Worm (Caenorhabditis elegans) whole organism, late embryonic: ENCODE results near the gene srh-56.

Experiments
- C08G9.2 ChIP-seq: sonication (generic microtip); optimal IDR thresholded peaks from 2 replicates; lab custom pipeline; 2016; ENCODE audit warnings: mild to moderate bottlenecking, missing genetic modification characterization, moderate library complexity, missing compliant biosample characterization
- Y22D7AL.16 ChIP-seq: sonication (generic microtip); optimal IDR thresholded peaks from 2 replicates; lab custom pipeline; 2016; ENCODE audit warnings: missing genetic modification characterization, missing compliant biosample characterization
- ceh-14 ChIP-seq: sonication (generic microtip); optimal IDR thresholded peaks from 2 replicates; lab custom pipeline; 2016; ENCODE audit warnings: missing genotype, missing genetic modification characterization, missing compliant biosample characterization
- ceh-18 ChIP-seq: sonication (generic microtip); optimal IDR thresholded peaks from 2 replicates; lab custom pipeline; 2016; ENCODE audit warnings: missing genetic modification characterization, missing compliant biosample characterization
- ceh-19 ChIP-seq: fragments of 200-800 bp; sonication (Bioruptor generic); optimal IDR thresholded peaks from 2 replicates; lab custom pipeline; 2018; ENCODE audit warnings: mild to moderate bottlenecking, missing genetic modification characterization, missing compliant biosample characterization
- ceh-24 ChIP-seq: sonication (generic microtip); optimal IDR thresholded peaks from 2 replicates; lab custom pipeline; 2016; ENCODE audit warnings: mild to moderate bottlenecking, missing genetic modification characterization, missing compliant biosample characterization
- ceh-31 ChIP-seq: sonication (generic microtip); optimal IDR thresholded peaks from 2 replicates; lab custom pipeline; 2016; ENCODE audit warnings: missing genetic modification characterization, missing compliant biosample characterization
- ceh-34 ChIP-seq: sonication (generic microtip); optimal IDR thresholded peaks from 2 replicates; lab custom pipeline; 2016; ENCODE audit warnings: mild to moderate bottlenecking, missing genetic modification characterization, missing compliant biosample characterization
- ceh-45 ChIP-seq: fragments of 200-800 bp; sonication (Bioruptor generic); IDR thresholded peaks from 2 replicates; pipeline ENCODE4 v1.3.6; 2022; ENCODE audit warnings: missing genetic modification reagents, missing genetic modification characterization, missing compliant biosample characterization
- ceh-48 ChIP-seq: sonication (generic microtip); optimal IDR thresholded peaks from 2 replicates; lab custom pipeline; 2016; ENCODE audit warnings: missing genetic modification characterization, inconsistent platforms, missing compliant biosample characterization
- ceh-6 ChIP-seq: fragments of 200-800 bp; sonication (Bioruptor generic); optimal IDR thresholded peaks from 2 replicates; lab custom pipeline; 2018; ENCODE audit warnings: mild to moderate bottlenecking, missing genetic modification characterization, missing compliant biosample characterization
- che-1 ChIP-seq: sonication (generic microtip); optimal IDR thresholded peaks from 2 replicates; lab custom pipeline; 2016; ENCODE audit warnings: mild to moderate bottlenecking, missing genetic modification characterization, missing compliant biosample characterization
- dmd-4 ChIP-seq: sonication (generic microtip); optimal IDR thresholded peaks from 2 replicates; lab custom pipeline; 2016; ENCODE audit warnings: borderline replicate concordance, missing genetic modification characterization, missing compliant biosample characterization
- elt-2 ChIP-seq: sonication (generic microtip); optimal IDR thresholded peaks from 2 replicates; lab custom pipeline; 2016; ENCODE audit warnings: missing genetic modification reagents, missing genetic modification characterization, missing compliant biosample characterization
- ets-4 ChIP-seq: sonication (generic microtip); optimal IDR thresholded peaks from 2 replicates; lab custom pipeline; 2016; ENCODE audit warnings: missing genetic modification characterization, missing compliant biosample characterization
- fax-1 ChIP-seq: sonication (generic microtip); optimal IDR thresholded peaks from 2 replicates; lab custom pipeline; 2016; ENCODE audit warnings: missing genotype, missing genetic modification characterization, missing compliant biosample characterization
- fkh-10 ChIP-seq: fragments of 150-350 bp; optimal IDR thresholded peaks from 2 replicates; lab custom pipeline; 2014; ENCODE audit warnings: missing biosample characterization, missing genetic modification reagents, missing genetic modification characterization
- gmeb-2 ChIP-seq: sonication (generic microtip); optimal IDR thresholded peaks from 2 replicates; lab custom pipeline; 2016; ENCODE audit warnings: missing genetic modification characterization, inconsistent platforms, missing compliant biosample characterization
- hlh-13 ChIP-seq: fragments of 200-800 bp; sonication (Bioruptor generic); optimal IDR thresholded peaks from 2 replicates; lab custom pipeline; 2018; ENCODE audit warnings: mild to moderate bottlenecking, missing genetic modification characterization, missing compliant biosample characterization
- hlh-15 ChIP-seq: sonication (generic microtip); optimal IDR thresholded peaks from 2 replicates; lab custom pipeline; 2016; ENCODE audit warnings: missing genetic modification characterization, missing compliant biosample characterization
- hlh-6 ChIP-seq: sonication (generic microtip); optimal IDR thresholded peaks from 2 replicates; lab custom pipeline; 2016; ENCODE audit warnings: missing genotype, missing genetic modification characterization, missing compliant biosample characterization
- hlh-8 ChIP-seq: sonication (generic microtip); optimal IDR thresholded peaks from 2 replicates; lab custom pipeline; 2016; ENCODE audit warnings: missing genotype, missing genetic modification characterization, missing compliant biosample characterization
- lim-6 ChIP-seq: sonication (generic microtip); optimal IDR thresholded peaks from 2 replicates; lab custom pipeline; 2016; ENCODE audit warnings: missing genetic modification characterization, missing compliant biosample characterization
- lin-11 ChIP-seq: fragments of 200-800 bp; sonication (Bioruptor generic); optimal IDR thresholded peaks from 2 replicates; lab custom pipeline; 2018; ENCODE audit warnings: mild to moderate bottlenecking, missing genetic modification characterization, missing compliant biosample characterization
- madf-2 ChIP-seq: sonication (generic microtip); optimal IDR thresholded peaks from 2 replicates; lab custom pipeline; 2017; ENCODE audit warnings: missing genetic modification characterization, missing compliant biosample characterization
- mec-3 ChIP-seq: sonication (generic microtip); optimal IDR thresholded peaks from 2 replicates; lab custom pipeline; 2016; ENCODE audit warnings: borderline replicate concordance, missing genetic modification characterization, missing compliant biosample characterization
- nhr-11 ChIP-seq: fragments of 150-350 bp; optimal IDR thresholded peaks from 2 replicates; lab custom pipeline; 2014; ENCODE audit warnings: missing biosample characterization, missing genetic modification characterization
- npax-4 ChIP-seq: sonication (generic microtip); optimal IDR thresholded peaks from 2 replicates; lab custom pipeline; 2016; ENCODE audit warnings: missing genetic modification characterization, missing compliant biosample characterization
- odd-2 ChIP-seq: sonication (generic microtip); optimal IDR thresholded peaks from 2 replicates; lab custom pipeline; 2017; ENCODE audit warnings: antibody characterized with exemption, mild to moderate bottlenecking, missing genetic modification characterization, missing compliant biosample characterization
- pag-3 ChIP-seq: sonication (generic microtip); optimal IDR thresholded peaks from 2 replicates; lab custom pipeline; 2016; ENCODE audit warnings: missing compliant biosample characterization, missing genetic modification characterization, borderline replicate concordance
- pha-2 ChIP-seq: sonication (generic microtip); optimal IDR thresholded peaks from 2 replicates; lab custom pipeline; 2017; ENCODE audit warnings: mild to moderate bottlenecking, missing genetic modification characterization, missing compliant biosample characterization
- rnt-1 ChIP-seq: sonication (generic microtip); optimal IDR thresholded peaks from 2 replicates; lab custom pipeline; 2016; ENCODE audit warnings: missing genetic modification characterization, missing compliant biosample characterization
- sdc-2 ChIP-seq: sonication (generic microtip); optimal IDR thresholded peaks from 2 replicates; lab custom pipeline; 2016; ENCODE audit warnings: missing genotype, missing genetic modification characterization, missing compliant biosample characterization
- sox-2 ChIP-seq: fragments of 200-800 bp; sonication (Bioruptor generic); IDR thresholded peaks from 2 replicates; pipeline ENCODE4 v1.3.6; 2022; ENCODE audit warnings: missing genetic modification reagents, missing genetic modification characterization, missing compliant biosample characterization
- tbx-2 ChIP-seq: sonication (generic microtip); optimal IDR thresholded peaks from 2 replicates; lab custom pipeline; 2016; ENCODE audit warnings: missing genetic modification characterization, missing compliant biosample characterization
- ttx-3 ChIP-seq: sonication (generic microtip); optimal IDR thresholded peaks from 2 replicates; lab custom pipeline; 2016; ENCODE audit warnings: missing genetic modification reagents, missing genetic modification characterization, missing compliant biosample characterization
- unc-55 ChIP-seq: sonication (generic microtip); optimal IDR thresholded peaks from 2 replicates; lab custom pipeline; 2017; ENCODE audit warnings: missing biosample characterization, missing genetic modification reagents, missing genetic modification characterization
- zip-5 ChIP-seq: sonication (generic microtip); optimal IDR thresholded peaks from 2 replicates; lab custom pipeline; 2016; ENCODE audit warnings: missing genetic modification characterization, missing compliant biosample characterization

srh-56 gene

DNA sequence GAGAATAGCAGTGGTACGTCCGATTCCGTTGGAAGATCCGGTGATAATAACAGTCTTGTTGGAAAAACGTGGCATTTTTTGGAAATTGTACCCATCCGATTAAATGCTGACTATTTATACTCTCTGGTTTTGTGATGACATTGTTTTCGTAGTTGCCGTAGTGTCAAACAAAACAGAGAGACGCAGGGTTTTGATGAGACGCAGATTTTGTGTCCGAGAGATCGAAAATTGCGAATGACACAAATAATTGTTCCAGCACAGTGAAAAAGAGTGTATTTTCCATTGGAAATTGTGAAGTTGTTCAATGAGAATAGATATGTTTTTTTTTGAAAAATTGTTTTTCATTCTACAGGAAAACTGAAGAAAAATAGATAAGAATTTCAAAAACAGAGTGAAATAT, 8.6 kb upstream of the srh-56 start, which contains the start of gene R05D8.7:
Gene R05D8.7, minus strand, starts transcription at position 104 of the 400 bp plus-strand sequence.
- TF ChIP-seq ceh-31 (tag; lab: Kevin White, UChicago), result no peak
- TF ChIP-seq ceh-34 (tag; lab: Kevin White, UChicago), result no peak

ce11 chrV:2765052-2765451, 6.6 kb upstream of the srh-56 start, which contains the start of gene dhs-14:
Gene dhs-14, minus strand, starts transcription at chrV:2765200.
- TF ChIP-seq ceh-19 (no peak), ceh-14 (tag; lab: Kevin White, UChicago) (no peak), ceh-18 (tag; lab: Kevin White, UChicago) (no peak), che-1 (tag; lab: Kevin White, UChicago) (no peak), Y22D7AL.16 (tag; lab: Kevin White, UChicago) (no peak), ets-4 (tag; lab: Kevin White, UChicago) (no peak), pag-3 (tag; lab: Kevin White, UChicago) (no peak), hlh-6 (tag; lab: Kevin White, UChicago) (no peak), sdc-2 (no peak), hlh-15 (tag; lab: Kevin White, UChicago) (no peak), tbx-2 (tag; lab: Kevin White, UChicago) (no peak), hlh-8 (no peak), ttx-3 (tag; lab: Kevin White, UChicago) (no peak)

DNA sequence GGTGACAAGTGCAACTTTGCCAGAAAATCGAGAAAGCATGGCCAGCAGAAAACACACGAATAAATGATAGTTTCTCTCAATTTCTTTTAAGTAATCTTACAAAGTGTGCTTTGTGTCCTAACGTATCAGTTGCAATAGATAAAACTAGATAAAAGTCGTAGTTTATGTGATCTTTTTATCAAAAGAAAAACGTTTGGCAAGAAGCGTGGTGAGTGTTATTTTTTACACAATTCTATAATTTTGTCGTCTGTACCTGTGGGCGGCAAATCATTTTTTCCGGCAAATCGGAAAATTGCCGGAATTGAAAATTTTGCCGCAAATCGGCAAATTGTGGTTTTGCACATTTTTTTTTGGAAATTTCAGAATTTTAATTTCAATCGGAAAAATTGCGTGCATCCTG, 4.2 kb upstream of the srh-56 start, which contains the start of gene R05D8.9:
Gene R05D8.9, minus strand, starts transcription at position 101 of the 400 bp plus-strand sequence.
- TF ChIP-seq hlh-8, result no peak
- TF ChIP-seq nhr-11 (tag; lab: Kevin White, UChicago), result no peak
- no peak for TF ChIP-seq ceh-24
- TF ChIP-seq fax-1 (tag; lab: Kevin White, UChicago), result no peak
- TF ChIP-seq zip-5 (tag; lab: Kevin White, UChicago), result no peak
- no peak for TF ChIP-seq ceh-34 (tag; lab: Kevin White, UChicago)
- TF ChIP-seq odd-2 (tag; lab: Kevin White, UChicago), result no peak
- TF ChIP-seq ceh-48 (tag; lab: Kevin White, UChicago), result no peak
- TF ChIP-seq ceh-19, result no peak
- TF ChIP-seq ceh-18 (tag; lab: Kevin White, UChicago), result no peak

DNA sequence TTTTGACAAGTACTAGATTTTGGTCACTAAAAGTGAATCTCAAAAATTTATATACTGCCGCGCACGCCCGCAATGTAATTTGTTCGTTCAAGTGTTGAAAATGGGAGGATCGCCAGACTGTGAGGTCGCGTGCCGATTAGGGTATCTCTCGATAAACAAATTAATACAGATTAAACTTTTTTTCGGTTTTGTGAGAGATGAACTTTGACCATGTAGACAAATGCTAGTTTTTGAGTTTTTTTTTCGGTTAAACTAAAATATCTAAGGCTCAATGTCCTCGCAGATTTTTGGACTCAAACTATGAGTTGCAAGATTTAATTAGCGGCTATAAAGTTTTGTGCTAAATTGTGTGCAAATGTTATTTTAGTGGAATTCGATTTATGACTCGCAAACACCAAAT, 1.9 kb upstream of the srh-56 start, which contains the start of gene dhs-15:
Gene dhs-15, minus strand, starts transcription at position 101 of the 400 bp plus-strand sequence.
- no peak for TF ChIP-seq npax-4 (tag; lab: Kevin White, UChicago)
- no peak for TF ChIP-seq rnt-1 (tag; lab: Kevin White, UChicago)
- TF ChIP-seq ceh-48 (tag; lab: Kevin White, UChicago), result no peak
- TF ChIP-seq elt-2 (tag; lab: Kevin White, UChicago), result no peak
- TF ChIP-seq nhr-11 (tag; lab: Kevin White, UChicago), result no peak
- no peak for TF ChIP-seq tbx-2 (tag; lab: Kevin White, UChicago)
- no peak for TF ChIP-seq ceh-34 (tag; lab: Kevin White, UChicago)
- TF ChIP-seq madf-2, result no peak
- no peak for TF ChIP-seq hlh-15 (tag; lab: Kevin White, UChicago)
- TF ChIP-seq lim-6, result no peak
- no peak for TF ChIP-seq dmd-4 (tag; lab: Kevin White, UChicago)
- TF ChIP-seq sox-2 (GFP tag; lab: Robert Waterston, UW), result no peak
- no peak for TF ChIP-seq ets-4 (tag; lab: Kevin White, UChicago)
- TF ChIP-seq pha-2, result no peak
- no peak for TF ChIP-seq ceh-45 (GFP tag; lab: Robert Waterston, UW)

ce11 chrV:2774042-2774441, 2.4 kb downstream of the srh-56 start, which contains the start of gene srj-18:
Gene srj-18, plus strand, starts transcription at chrV:2774342.
- no peak for TF ChIP-seq C08G9.2 (tag; lab: Kevin White, UChicago)
- no peak for TF ChIP-seq fkh-10
- no peak for TF ChIP-seq ceh-6 (GFP tag; lab: Kevin White, UChicago)
- TF ChIP-seq ceh-24, result no peak
- no peak for TF ChIP-seq mec-3 (tag; lab: Kevin White, UChicago)
- no peak for TF ChIP-seq gmeb-2 (tag; lab: Kevin White, UChicago)
- no peak for TF ChIP-seq lin-11
- no peak for TF ChIP-seq hlh-13 (GFP tag; lab: Kevin White, UChicago)
- TF ChIP-seq unc-55 (GFP tag; lab: Kevin White, UChicago), result no peak
- TF ChIP-seq, all 69 proteins: peak for 0
